Fruit fly (Drosophila melanogaster) whole organism, adult: Measurements from ENCODE around the gene Rab9.

Source experiments
- CG12768 ChIP-seq: fragments of 200-800 bp; sonication (Bioruptor generic); optimal IDR thresholded peaks from 2 replicates; lab custom pipeline; 2017; ENCODE audit warnings: missing biosample characterization, missing genetic modification characterization, mild to moderate bottlenecking, moderate library complexity, missing genetic modification reagents
- CG1620 ChIP-seq: fragments of 200-800 bp; sonication (Bioruptor generic); optimal IDR thresholded peaks from 2 replicates; lab custom pipeline; 2016; ENCODE audit warnings: missing biosample characterization, missing genetic modification characterization
- CG33017 ChIP-seq: fragments of 200-800 bp; sonication (Bioruptor generic); optimal IDR thresholded peaks from 2 replicates; lab custom pipeline; 2018; ENCODE audit warnings: missing biosample characterization, mild to moderate bottlenecking, missing genetic modification characterization, moderate library complexity
- CG5204 ChIP-seq: fragments of 200-800 bp; sonication (Bioruptor generic); optimal IDR thresholded peaks from 2 replicates; lab custom pipeline; 2016; ENCODE audit warnings: missing biosample characterization, missing genetic modification characterization
- CG7101 ChIP-seq: fragments of 200-800 bp; sonication (Bioruptor generic); optimal IDR thresholded peaks from 2 replicates; lab custom pipeline; 2018; ENCODE audit warnings: missing biosample characterization, mild to moderate bottlenecking, missing genetic modification characterization, moderate library complexity
- Hr96 ChIP-seq: fragments of 200-800 bp; sonication (Bioruptor generic); optimal IDR thresholded peaks from 2 replicates; lab custom pipeline; 2016; ENCODE audit warnings: missing biosample characterization, missing genetic modification characterization
- bab1 ChIP-seq: fragments of 200-800 bp; sonication (Bioruptor generic); optimal IDR thresholded peaks from 3 replicates; lab custom pipeline; 2019; ENCODE audit warnings: missing biosample characterization, mild to moderate bottlenecking, missing genetic modification characterization, moderate library complexity
- cic ChIP-seq: fragments of 200-800 bp; sonication (Bioruptor generic); optimal IDR thresholded peaks from 2 replicates; lab custom pipeline; 2017; ENCODE audit warnings: missing biosample characterization, mild to moderate bottlenecking, missing genetic modification characterization, moderate library complexity
- cnc ChIP-seq, 2 experiments: fragments of >200 bp; optimal IDR thresholded peaks; 2 replicates each; lab custom pipeline; 2017
- kay ChIP-seq: fragments of 200-800 bp; sonication (Bioruptor generic); peaks from one replicate; lab custom pipeline; 2016; ENCODE audit warnings: missing biosample characterization, missing genetic modification characterization, borderline replicate concordance
- tj ChIP-seq: fragments of 200-800 bp; sonication (Bioruptor generic); optimal IDR thresholded peaks from 3 replicates; lab custom pipeline; 2017; ENCODE audit warnings: missing biosample characterization, mild to moderate bottlenecking, missing genetic modification characterization, moderate library complexity
- toe ChIP-seq: fragments of 200-800 bp; sonication (Bioruptor generic); optimal IDR thresholded peaks from 2 replicates; lab custom pipeline; 2016; ENCODE audit warnings: missing biosample characterization, missing genetic modification characterization

DNA sequence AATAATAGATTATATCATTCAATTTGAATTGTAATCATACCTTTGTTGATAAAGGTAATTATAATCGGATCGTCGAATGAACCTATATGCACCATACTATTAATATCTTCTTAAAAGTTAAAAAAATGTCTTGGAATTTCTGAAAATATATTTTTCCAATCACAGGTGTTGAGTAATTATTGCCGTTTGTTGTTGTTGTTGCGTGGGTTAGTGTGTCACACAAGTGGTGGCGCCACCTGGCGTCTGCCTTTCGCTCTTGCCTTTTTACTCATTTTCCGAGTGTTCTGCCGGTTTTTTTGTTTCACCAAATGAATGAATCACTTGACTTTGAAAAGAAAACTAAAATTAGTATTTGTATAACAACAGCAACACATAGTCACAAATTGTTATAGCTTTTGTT lies 17.2 kb upstream of the Rab9 start:
- TF ChIP-seq cnc (optimal IDR thresholded peaks at IDR 0.05; lab: Kevin White, UChicago) (no peak), kay (GFP tag; lab: Kevin White, UChicago) (peak; percentile 62), tj (GFP tag; lab: Kevin White, UChicago) (no peak), CG33017 (no peak), CG1620 (no peak), toe (GFP tag; lab: Kevin White, UChicago) (no peak), CG7101 (tag; lab: Kevin White, UChicago) (no peak), Hr96 (GFP tag; lab: Kevin White, UChicago) (no peak), CG5204 (GFP tag; lab: Kevin White, UChicago) (no peak), cic (no peak), bab1 (GFP tag; lab: Kevin White, UChicago) (no peak), CG12768 (GFP tag; lab: Kevin White, UChicago) (no peak)
